Worm (Caenorhabditis elegans) whole organism, L4 larva: ENCODE results near the gene jmjd-4.
A peak's percentile ranks its signal among the peaks of the same experiment; 100 is the strongest.

ENCODE experiments used
- D1046.2 ChIP-seq: fragments of 200-800 bp; sonication (Bioruptor generic); IDR thresholded peaks from 2 replicates; pipeline ENCODE4 v1.3.6; 2022; ENCODE audit warnings: missing genetic modification characterization, missing compliant biosample characterization
- F10B5.3 ChIP-seq: sonication (generic microtip); optimal IDR thresholded peaks from 2 replicates; lab custom pipeline; 2016; ENCODE audit warnings: mild to moderate bottlenecking, missing genetic modification characterization, missing compliant biosample characterization
- Y5F2A.4 ChIP-seq: fragments of 200-800 bp; sonication (Bioruptor generic); optimal IDR thresholded peaks from 2 replicates; lab custom pipeline; 2018; ENCODE audit warnings: mild to moderate bottlenecking, missing genetic modification characterization, missing compliant biosample characterization
- aly-2 ChIP-seq: sonication (generic microtip); optimal IDR thresholded peaks from 2 replicates; lab custom pipeline; 2018; ENCODE audit warnings: missing biosample characterization, missing genetic modification characterization
- ama-1 ChIP-seq: fragments of 150-350 bp; optimal IDR thresholded peaks from 2 replicates; lab custom pipeline; 2014; ENCODE audit warnings: inconsistent platforms, mixed read lengths
- ceh-62 ChIP-seq: sonication (generic microtip); optimal IDR thresholded peaks from 2 replicates; lab custom pipeline; 2017; ENCODE audit warnings: missing biosample characterization, missing genetic modification characterization
- daf-16 ChIP-seq, 3 experiments: sonication (generic microtip); optimal IDR thresholded peaks; 2 replicates each; lab custom pipeline; 2016 to 2017; ENCODE audit warnings: missing genetic modification characterization in 3 of 3, missing genetic modification reagents in 3 of 3, mild to moderate bottlenecking in 2 of 3, missing compliant biosample characterization in 2 of 3, missing biosample characterization in 1 of 3, moderate library complexity in 1 of 3
- daf-8 ChIP-seq: fragments of 200-800 bp; sonication (Bioruptor generic); IDR thresholded peaks from 2 replicates; pipeline ENCODE4 v1.3.6; 2022; ENCODE audit warnings: missing genetic modification characterization, missing compliant biosample characterization
- dmd-6 ChIP-seq: fragments of 200-800 bp; sonication (Bioruptor generic); IDR thresholded peaks from 2 replicates; pipeline ENCODE4 v1.3.6; 2022; ENCODE audit warnings: missing genetic modification reagents, missing genetic modification characterization, missing compliant biosample characterization
- dve-1 ChIP-seq: sonication (generic microtip); optimal IDR thresholded peaks from 2 replicates; lab custom pipeline; 2017; ENCODE audit warnings: antibody characterized with exemption, mild to moderate bottlenecking, missing genetic modification characterization, missing compliant biosample characterization; ENCODE audit not compliant: insufficient read depth
- egl-43 ChIP-seq: fragments of 200-800 bp; sonication (Bioruptor generic); IDR thresholded peaks from 2 replicates; pipeline ENCODE4 v1.3.6; 2022; ENCODE audit warnings: missing genetic modification reagents, missing genetic modification characterization, missing compliant biosample characterization
- gei-8 ChIP-seq: fragments of 200-800 bp; sonication (Bioruptor generic); optimal IDR thresholded peaks from 2 replicates; lab custom pipeline; 2018; ENCODE audit warnings: mild to moderate bottlenecking, missing genetic modification characterization, missing compliant biosample characterization
- hlh-11 ChIP-seq: fragments of 200-800 bp; sonication (Bioruptor generic); optimal IDR thresholded peaks from 2 replicates; lab custom pipeline; 2018; ENCODE audit warnings: mild to moderate bottlenecking, missing genetic modification characterization, missing compliant biosample characterization
- lim-7 ChIP-seq: fragments of 200-800 bp; sonication (Bioruptor generic); IDR thresholded peaks from 2 replicates; pipeline ENCODE4 v1.3.6; 2022; ENCODE audit warnings: missing genetic modification characterization, missing compliant biosample characterization
- lin-1 ChIP-seq: fragments of 200-800 bp; sonication (Bioruptor generic); IDR thresholded peaks from 2 replicates; pipeline ENCODE4 v1.3.6; 2022; ENCODE audit warnings: missing genetic modification reagents, missing genetic modification characterization, missing compliant biosample characterization
- lin-29 ChIP-seq: fragments of 200-800 bp; sonication (Bioruptor generic); IDR thresholded peaks from 2 replicates; pipeline ENCODE4 v1.3.6; 2022; ENCODE audit warnings: missing genetic modification reagents, missing genetic modification characterization, missing compliant biosample characterization
- lir-3 ChIP-seq: sonication (generic microtip); optimal IDR thresholded peaks from 2 replicates; lab custom pipeline; 2016; ENCODE audit warnings: mild to moderate bottlenecking, missing genetic modification characterization, missing compliant biosample characterization
- madf-5 ChIP-seq, 2 experiments: fragments of 200-800 bp; sonication (Bioruptor generic); IDR thresholded peaks; 2 replicates each; pipeline ENCODE4 v1.3.6; 2022; ENCODE audit warnings: missing compliant biosample characterization in 2 of 2, missing genetic modification characterization in 2 of 2
- madf-9 ChIP-seq: fragments of 200-800 bp; sonication (Bioruptor generic); conservative IDR thresholded peaks from 2 replicates; pipeline ENCODE4 v1.3.6; 2022; ENCODE audit warnings: missing genetic modification reagents, missing genetic modification characterization, missing compliant biosample characterization
- mdt-29 ChIP-seq: fragments of 200-800 bp; sonication (Bioruptor generic); IDR thresholded peaks from 2 replicates; pipeline ENCODE4 v1.3.6; 2022; ENCODE audit warnings: missing genetic modification reagents, missing genetic modification characterization, missing compliant biosample characterization
- mxl-3 ChIP-seq: fragments of 200-800 bp; sonication (Bioruptor generic); optimal IDR thresholded peaks from 2 replicates; lab custom pipeline; 2018; ENCODE audit warnings: mild to moderate bottlenecking, missing genetic modification characterization, missing compliant biosample characterization
- nhr-11 ChIP-seq: fragments of 150-350 bp; optimal IDR thresholded peaks from 2 replicates; lab custom pipeline; 2014; ENCODE audit warnings: missing biosample characterization, missing genetic modification characterization
- nhr-237 ChIP-seq: sonication (generic microtip); optimal IDR thresholded peaks from 2 replicates; lab custom pipeline; 2017; ENCODE audit warnings: missing biosample characterization, missing genetic modification characterization
- nhr-28 ChIP-seq: fragments of 150-350 bp; optimal IDR thresholded peaks from 2 replicates; lab custom pipeline; 2014; ENCODE audit warnings: missing biosample characterization, missing genetic modification characterization
- nhr-48 ChIP-seq: sonication (generic microtip); optimal IDR thresholded peaks from 2 replicates; lab custom pipeline; 2016; ENCODE audit warnings: mild to moderate bottlenecking, missing genetic modification characterization, missing compliant biosample characterization
- nhr-77 ChIP-seq: fragments of 150-350 bp; optimal IDR thresholded peaks from 2 replicates; lab custom pipeline; 2014; ENCODE audit warnings: missing biosample characterization, missing genetic modification characterization
- pha-4 ChIP-seq, 2 experiments: fragments of 150-350 bp in 1 of 2; fragments of 200-800 bp in 1 of 2; sonication (Bioruptor generic) in 1 of 2; IDR thresholded peaks in 1 of 2; optimal IDR thresholded peaks in 1 of 2; 2 replicates each; pipeline versions ENCODE4 v1.3.6 to Lab custom; 2014 to 2022; ENCODE audit warnings: missing genetic modification characterization in 2 of 2, missing genetic modification reagents in 2 of 2, missing biosample characterization in 1 of 2, missing compliant biosample characterization in 1 of 2
- pqm-1 ChIP-seq: sonication (generic microtip); optimal IDR thresholded peaks from 2 replicates; lab custom pipeline; 2017; ENCODE audit warnings: missing biosample characterization, missing genetic modification characterization
- saeg-2 ChIP-seq: fragments of 200-800 bp; sonication (Bioruptor generic); IDR thresholded peaks from 2 replicates; pipeline ENCODE4 v1.3.6; 2022; ENCODE audit warnings: missing genetic modification reagents, missing genetic modification characterization, missing compliant biosample characterization
- set-16 ChIP-seq: fragments of 200-800 bp; sonication (Bioruptor generic); IDR thresholded peaks from 2 replicates; pipeline ENCODE4 v1.3.6; 2022; ENCODE audit warnings: missing genetic modification reagents, missing genetic modification characterization, missing compliant biosample characterization
- spr-1 ChIP-seq: sonication (generic microtip); optimal IDR thresholded peaks from 2 replicates; lab custom pipeline; 2016; ENCODE audit warnings: mild to moderate bottlenecking, missing genetic modification characterization, missing compliant biosample characterization
- tag-97 ChIP-seq: fragments of 200-800 bp; sonication (Bioruptor generic); IDR thresholded peaks from 2 replicates; pipeline ENCODE4 v1.3.6; 2022; ENCODE audit warnings: missing genetic modification characterization, missing compliant biosample characterization
- unc-130 ChIP-seq: sonication (generic microtip); optimal IDR thresholded peaks from 2 replicates; lab custom pipeline; 2016; ENCODE audit warnings: missing genetic modification reagents, missing genetic modification characterization, missing compliant biosample characterization
- unc-62 ChIP-seq, 3 experiments: fragments of 150-350 bp in 1 of 3; sonication (generic microtip); optimal IDR thresholded peaks in 2 of 3; peaks in 1 of 3; 1 replicate in 1 of 3; 2 replicates in 2 of 3; lab custom pipeline; 2014 to 2017; ENCODE audit warnings: missing biosample characterization in 3 of 3, missing genetic modification characterization in 3 of 3, missing genetic modification reagents in 3 of 3, missing genotype in 1 of 3
- zfp-2 ChIP-seq: sonication (generic microtip); optimal IDR thresholded peaks from 2 replicates; lab custom pipeline; 2016; ENCODE audit warnings: mild to moderate bottlenecking, missing genetic modification characterization, missing compliant biosample characterization
- zip-11 ChIP-seq: fragments of 200-800 bp; sonication (Bioruptor generic); IDR thresholded peaks from 2 replicates; pipeline ENCODE4 v1.3.6; 2022; ENCODE audit warnings: missing genetic modification characterization, missing compliant biosample characterization
- zip-2 ChIP-seq: fragments of 150-350 bp; optimal IDR thresholded peaks from 2 replicates; lab custom pipeline; 2014; ENCODE audit warnings: missing biosample characterization, missing genetic modification characterization

The jmjd-4 gene

DNA sequence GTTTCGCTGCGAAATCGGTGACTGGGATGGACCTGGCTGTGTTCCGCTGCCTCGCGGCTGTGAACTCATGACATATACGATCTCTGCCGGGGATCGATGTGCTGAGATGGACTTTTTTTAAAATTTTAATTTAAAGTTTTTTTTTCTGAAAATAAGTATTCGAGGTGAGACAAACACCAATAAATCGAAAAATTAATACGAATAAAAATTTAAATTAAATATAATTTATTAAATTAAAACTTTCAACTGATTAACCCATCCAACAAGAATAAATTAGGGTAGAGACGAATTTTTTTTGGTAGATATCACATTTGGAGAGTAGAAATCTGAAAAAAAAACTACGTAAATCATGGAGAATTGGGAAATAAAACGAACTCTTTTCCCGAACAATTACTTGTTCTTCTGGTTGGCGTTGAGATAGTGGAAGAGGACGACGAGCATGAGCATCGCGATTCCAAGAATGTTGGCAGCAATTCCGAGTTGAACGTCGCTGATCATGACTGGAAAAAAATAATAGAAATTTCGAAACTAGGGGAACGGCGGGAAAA, 15.7 kb downstream of the jmjd-4 start, which contains the start of the genes unc-50 and ostf-4:
TSS of gene unc-50 (minus strand) at position 101 of the 548 bp plus-strand sequence.
TSS of gene ostf-4 (minus strand) at position 498 of the 548 bp plus-strand sequence.
- TF ChIP-seq zfp-2 (tag; lab: Kevin White, UChicago) = no peak
- TF ChIP-seq ceh-62 (tag; lab: Kevin White, UChicago) = no peak
- no peak for TF ChIP-seq pha-4 (GFP tag; IDR thresholded peaks at IDR 0.05; lab: Robert Waterston, UW)
- TF ChIP-seq pha-4 (tag; optimal IDR thresholded peaks at IDR 0.05; lab: Kevin White, UChicago) = no peak
- no peak for TF ChIP-seq hlh-11
- no peak for TF ChIP-seq lin-29 (GFP tag; lab: Robert Waterston, UW)
- TF ChIP-seq zip-11 (GFP tag; lab: Robert Waterston, UW) = no peak
- TF ChIP-seq spr-1 = no peak
- no peak for TF ChIP-seq Y5F2A.4 (GFP tag; lab: Kevin White, UChicago)
- TF ChIP-seq unc-62 (GFP tag; optimal IDR thresholded peaks at IDR 0.05 in 1 of 2; lab: Kevin White, UChicago) = no peak
- TF ChIP-seq unc-62 (tag; optimal IDR thresholded peaks at IDR 0.05; lab: Kevin White, UChicago) = no peak
- TF ChIP-seq madf-5 (GFP tag; IDR thresholded peaks at IDR 0.05; lab: Robert Waterston, UW) = no peak
- no peak for TF ChIP-seq tag-97
- no peak for TF ChIP-seq mdt-29 (GFP tag; lab: Robert Waterston, UW)
- TF ChIP-seq nhr-237 = no peak
- no peak for TF ChIP-seq mxl-3 (GFP tag; lab: Kevin White, UChicago)
- TF ChIP-seq nhr-11 (tag; lab: Kevin White, UChicago) = no peak

DNA sequence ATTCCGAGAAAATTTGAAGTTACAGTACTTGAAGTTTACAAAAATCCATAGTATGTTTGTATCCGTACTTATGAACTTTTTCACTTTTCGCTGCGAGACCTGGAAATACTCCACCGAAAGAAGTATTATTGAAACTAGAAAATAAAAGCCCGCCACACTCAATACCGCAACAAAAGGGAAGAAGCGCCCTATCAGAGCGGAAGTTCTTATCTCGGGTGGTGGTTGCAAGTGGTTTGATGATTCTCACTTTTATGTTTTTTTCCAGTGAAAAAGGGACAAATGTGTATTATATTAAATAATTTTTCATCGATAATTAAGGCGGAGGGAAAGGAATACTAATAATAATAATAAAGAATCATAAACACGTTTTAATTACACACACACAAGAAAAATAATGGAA, 19.6 kb downstream of the jmjd-4 start:
- TF ChIP-seq nhr-77 (tag; lab: Kevin White, UChicago) (peak; percentile 7), dve-1 (peak; percentile 1), zip-2 (tag; lab: Kevin White, UChicago) (no peak), set-16 (GFP tag; lab: Robert Waterston, UW) (no peak), ama-1 (no peak), D1046.2 (GFP tag; lab: Robert Waterston, UW) (no peak), aly-2 (tag; lab: Kevin White, UChicago) (no peak), gei-8 (GFP tag; lab: Kevin White, UChicago) (no peak), nhr-28 (tag; lab: Kevin White, UChicago) (peak; percentile 21), lir-3 (tag; lab: Kevin White, UChicago) (no peak), spr-1 (no peak), zfp-2 (tag; lab: Kevin White, UChicago) (no peak), lin-1 (GFP tag; lab: Robert Waterston, UW) (no peak), pqm-1 (peak; percentile 73), madf-9 (GFP tag; lab: Robert Waterston, UW) (no peak), unc-130 (GFP tag; lab: Kevin White, UChicago) (no peak)

DNA sequence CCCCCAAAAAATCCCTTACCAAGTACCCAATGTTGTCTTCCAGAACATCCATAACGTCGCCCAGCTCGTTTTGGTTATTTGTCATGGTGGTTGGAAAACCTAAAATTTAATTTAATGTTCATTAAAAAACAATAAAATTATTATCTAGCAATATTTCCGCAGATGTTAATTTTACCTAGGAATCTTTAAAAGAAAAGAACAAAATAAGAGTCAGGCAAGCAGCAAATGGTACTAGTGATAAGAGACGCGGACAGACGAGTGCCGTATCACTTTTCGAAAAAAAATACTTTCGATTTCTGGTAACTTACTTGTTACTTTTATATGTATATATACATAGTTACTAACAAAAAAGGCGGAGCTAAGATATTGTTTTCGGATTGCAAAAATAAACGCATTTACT, 22.8 kb downstream of the jmjd-4 start, which contains the start of gene T07A5.7:
TSS of gene T07A5.7 (minus strand) at position 101 of the 400 bp plus-strand sequence.
- no peak for TF ChIP-seq daf-16 (GFP tag; optimal IDR thresholded peaks at IDR 0.05; lab: Kevin White, UChicago)
- no peak for TF ChIP-seq daf-16 (tag; optimal IDR thresholded peaks at IDR 0.05; lab: Kevin White, UChicago)
- TF ChIP-seq nhr-48 (tag; lab: Kevin White, UChicago) = no peak
- no peak for TF ChIP-seq F10B5.3 (tag; lab: Kevin White, UChicago)

DNA sequence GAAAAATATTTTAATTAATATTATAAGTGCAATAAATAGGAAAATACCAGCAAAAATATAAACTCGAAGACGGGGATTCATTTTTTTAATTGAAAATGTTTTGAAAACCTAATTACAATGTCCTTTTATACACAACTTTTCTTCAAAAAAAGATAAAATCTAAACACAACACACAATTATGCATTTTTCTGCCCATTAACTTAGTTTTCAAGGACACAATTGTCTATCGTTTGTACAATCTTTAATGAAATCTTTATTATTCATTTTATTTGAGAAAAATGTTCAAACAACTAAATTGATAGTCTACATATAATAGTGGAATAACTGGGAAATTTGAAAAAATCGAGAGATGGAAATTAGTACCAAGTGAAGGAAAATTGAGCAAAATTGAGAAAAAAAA, 27.8 kb downstream of the jmjd-4 start, which contains the start of gene T07A5.1:
TSS of gene T07A5.1 (minus strand) at position 149 of the 400 bp plus-strand sequence.
- TF ChIP-seq daf-8 (GFP tag; lab: Robert Waterston, UW) = no peak
- no peak for TF ChIP-seq lim-7 (GFP tag; lab: Robert Waterston, UW)
- TF ChIP-seq egl-43 = no peak
- no peak for TF ChIP-seq saeg-2
- no peak for TF ChIP-seq dmd-6
